Fruit fly (Drosophila melanogaster): ENCODE results near the gene CG46394.

DNA sequence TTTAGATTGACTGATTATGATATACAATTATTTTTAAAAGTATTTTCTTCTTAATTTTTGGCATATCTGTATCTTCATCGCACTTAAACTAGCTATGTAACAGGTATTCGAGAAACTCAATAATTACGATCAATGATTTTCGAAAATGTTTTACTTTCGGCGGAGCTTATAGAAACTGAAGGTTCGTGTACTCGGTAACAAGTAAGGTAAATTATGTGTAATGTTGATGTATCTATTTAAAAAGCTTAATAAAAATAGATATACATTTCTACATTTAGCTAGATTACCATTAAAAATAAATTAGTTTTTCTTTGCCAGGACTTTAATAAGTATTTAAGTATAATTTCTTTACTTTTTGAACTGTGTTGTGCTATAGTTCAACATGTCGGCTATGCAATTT lies 21.3 kb upstream of the CG46394 start:
- TF ChIP-seq Asciz (GFP tag; optimal IDR thresholded peaks at IDR 0.05) (no peak), CG1647 (GFP tag; optimal IDR thresholded peaks at IDR 0.05) (no peak), CG18764 (GFP tag; optimal IDR thresholded peaks at IDR 0.05) (no peak), CG31224 (GFP tag; IDR thresholded peaks at IDR 0.05) (no peak), CG11723 (GFP tag; optimal IDR thresholded peaks at IDR 0.05) (no peak)

Measured in whole organism, embryonic.